Worm (Caenorhabditis elegans) whole organism, L3 larva: ENCODE measurements around the gene emc-1.

Experiments used
- elt-3 ChIP-seq, 3 experiments: fragments of 150-350 bp in 1 of 3; sonication (generic microtip) in 2 of 3; optimal IDR thresholded peaks; 2 replicates in 2 of 3; 4 replicates in 1 of 3; lab custom pipeline; 2014 to 2017; ENCODE audit warnings: missing biosample characterization in 3 of 3, missing genetic modification characterization in 3 of 3
- fos-1 ChIP-seq: fragments of 150-350 bp; optimal IDR thresholded peaks from 2 replicates; lab custom pipeline; 2014; ENCODE audit warnings: missing biosample characterization, missing genetic modification characterization

- TF ChIP-seq elt-3 (tag; optimal IDR thresholded peaks at IDR 0.05; lab: Kevin White, UChicago) (no peak), fos-1 (tag; lab: Kevin White, UChicago) (no peak)
Observed at ce11 chrII:1476016-1476415, 24.1 kb downstream of the emc-1 start.
